Worm (Caenorhabditis elegans) whole organism, young adult: ENCODE data around the gene grd-9.

ENCODE experiments used
- C06A6.2 ChIP-seq: fragments of 200-800 bp; sonication (Bioruptor generic); conservative IDR thresholded peaks from 2 replicates; pipeline ENCODE4 v1.3.6; 2022; ENCODE audit warnings: missing genetic modification characterization, missing compliant biosample characterization
- K12H6.12 ChIP-seq: fragments of 200-800 bp; sonication (Bioruptor generic); optimal IDR thresholded peaks from 2 replicates; lab custom pipeline; 2018; ENCODE audit warnings: mild to moderate bottlenecking, missing genetic modification characterization, missing compliant biosample characterization
- atf-7 ChIP-seq: sonication (generic microtip); optimal IDR thresholded peaks from 2 replicates; lab custom pipeline; 2017; ENCODE audit warnings: mild to moderate bottlenecking, missing genetic modification characterization, missing compliant biosample characterization
- attf-3 ChIP-seq: fragments of 200-800 bp; sonication (Bioruptor generic); conservative IDR thresholded peaks from 2 replicates; pipeline ENCODE4 v1.3.6; 2022; ENCODE audit warnings: missing genetic modification reagents, missing genetic modification characterization, missing compliant biosample characterization
- ceh-58 ChIP-seq: fragments of 200-800 bp; sonication (Bioruptor generic); IDR thresholded peaks from 2 replicates; pipeline ENCODE4 v1.3.6; 2022; ENCODE audit warnings: missing genetic modification characterization, missing compliant biosample characterization
- lin-26 ChIP-seq: fragments of 200-800 bp; sonication (Bioruptor generic); IDR thresholded peaks from 2 replicates; pipeline ENCODE4 v1.3.6; 2022; ENCODE audit warnings: missing genetic modification reagents, missing genetic modification characterization, missing compliant biosample characterization
- mcd-1 ChIP-seq: fragments of 200-800 bp; sonication (Bioruptor generic); IDR thresholded peaks from 2 replicates; pipeline ENCODE4 v1.3.6; 2022; ENCODE audit warnings: missing genetic modification reagents, missing genetic modification characterization, missing compliant biosample characterization
- mel-28 ChIP-seq: sonication (generic microtip); optimal IDR thresholded peaks from 2 replicates; lab custom pipeline; 2016; ENCODE audit warnings: borderline replicate concordance, mild to moderate bottlenecking, missing genetic modification characterization, missing compliant biosample characterization
- pbrm-1 ChIP-seq: fragments of 200-800 bp; sonication (Bioruptor generic); IDR thresholded peaks from 2 replicates; pipeline ENCODE4 v1.3.6; 2022; ENCODE audit warnings: missing genetic modification reagents, missing genetic modification characterization, missing compliant biosample characterization
- pha-4 ChIP-seq: fragments of 150-350 bp; sonication (generic microtip); optimal IDR thresholded peaks from 2 replicates; lab custom pipeline; 2014; ENCODE audit warnings: missing biosample characterization, missing genetic modification reagents, missing genetic modification characterization
- snpc-1.1 ChIP-seq: sonication (generic microtip); optimal IDR thresholded peaks from 2 replicates; lab custom pipeline; 2017; ENCODE audit warnings: missing genetic modification characterization, mild to moderate bottlenecking, missing compliant biosample characterization, antibody characterized with exemption, moderate library complexity, missing genotype, missing genetic modification reagents; ENCODE audit not compliant: insufficient read depth
- snpc-4 ChIP-seq, 5 experiments: fragments of 150-350 bp in 1 of 5; sonication (generic microtip) in 4 of 5; optimal IDR thresholded peaks; 2 replicates each; lab custom pipeline; 2014 to 2018; ENCODE audit warnings: missing genetic modification characterization in 5 of 5, missing biosample characterization in 3 of 5, antibody characterized with exemption in 2 of 5, mild to moderate bottlenecking in 2 of 5, missing compliant biosample characterization in 2 of 5, missing genotype in 2 of 5, moderate library complexity in 2 of 5, missing genetic modification reagents in 1 of 5

DNA sequence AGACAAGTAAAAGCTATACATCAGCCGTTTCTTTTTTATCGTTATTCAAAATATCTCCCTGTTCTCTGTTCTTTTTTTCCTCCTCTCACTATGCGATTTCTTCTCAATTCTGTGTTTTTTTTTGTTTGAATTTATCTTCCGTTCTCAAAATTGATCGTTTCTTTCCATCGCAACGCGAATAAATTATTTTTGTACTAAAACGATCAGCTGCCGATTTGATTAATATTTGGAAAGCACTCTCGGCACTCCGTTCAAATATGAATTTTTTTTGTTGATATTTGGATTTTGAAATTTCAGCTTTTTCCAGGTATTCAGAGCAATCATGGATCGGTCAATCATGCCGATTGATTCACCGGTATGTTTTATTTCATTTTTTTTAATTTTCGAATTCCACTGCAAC, 48.0 kb downstream of the grd-9 start, which contains the start of gene pst-1:
- TF ChIP-seq ceh-58 (GFP tag; lab: Robert Waterston, UW) (no peak), mel-28 (tag; lab: Kevin White, UChicago) (no peak), mcd-1 (GFP tag; lab: Robert Waterston, UW) (no peak), pbrm-1 (GFP tag; lab: Robert Waterston, UW) (no peak), C06A6.2 (GFP tag; lab: Robert Waterston, UW) (no peak), snpc-1.1 (tag; lab: Kevin White, UChicago) (no peak), atf-7 (tag; lab: Kevin White, UChicago) (no peak), pha-4 (tag; lab: Kevin White, UChicago) (no peak), snpc-4 (GFP tag; optimal IDR thresholded peaks at IDR 0.05; lab: Kevin White, UChicago) (no peak), snpc-4 (tag; optimal IDR thresholded peaks at IDR 0.05; lab: Kevin White, UChicago) (no peak), lin-26 (GFP tag; lab: Robert Waterston, UW) (no peak), attf-3 (GFP tag; lab: Robert Waterston, UW) (no peak), K12H6.12 (tag; lab: Kevin White, UChicago) (no peak)
